Worm (Caenorhabditis elegans) whole organism, L1 larva: ENCODE results near the gene srg-2.

Experiments used
- C16A3.4 ChIP-seq: fragments of 150-350 bp; optimal IDR thresholded peaks from 2 replicates; lab custom pipeline; 2014; ENCODE audit warnings: missing biosample characterization, missing genetic modification characterization
- F16B12.6 ChIP-seq: fragments of 150-350 bp; optimal IDR thresholded peaks from 2 replicates; lab custom pipeline; 2014; ENCODE audit warnings: missing biosample characterization, missing genetic modification characterization
- Y116A8C.19 ChIP-seq: sonication (generic microtip); optimal IDR thresholded peaks from 2 replicates; lab custom pipeline; 2016; ENCODE audit warnings: missing compliant biosample characterization, missing genetic modification characterization, borderline replicate concordance
- aha-1 ChIP-seq: fragments of 150-350 bp; optimal IDR thresholded peaks from 2 replicates; lab custom pipeline; 2014; ENCODE audit warnings: missing biosample characterization, missing genetic modification characterization
- alr-1 ChIP-seq: fragments of 200-800 bp; sonication (Bioruptor generic); optimal IDR thresholded peaks from 2 replicates; lab custom pipeline; 2018; ENCODE audit warnings: borderline replicate concordance, mild to moderate bottlenecking, missing genetic modification characterization, missing compliant biosample characterization
- ama-1 ChIP-seq: fragments of 150-350 bp; optimal IDR thresholded peaks from 2 replicates; lab custom pipeline; 2014
- ceh-63 ChIP-seq: fragments of 200-800 bp; sonication (Bioruptor generic); optimal IDR thresholded peaks from 2 replicates; lab custom pipeline; 2018; ENCODE audit warnings: mild to moderate bottlenecking, missing genetic modification characterization, missing compliant biosample characterization
- ceh-82 ChIP-seq, 3 experiments: fragments of 150-350 bp in 1 of 3; sonication (generic microtip) in 2 of 3; optimal IDR thresholded peaks; 2 replicates each; lab custom pipeline; 2014 to 2017; ENCODE audit warnings: missing biosample characterization in 3 of 3, missing genetic modification characterization in 3 of 3
- ceh-88 ChIP-seq: fragments of 200-800 bp; sonication (Bioruptor generic); IDR thresholded peaks from 2 replicates; pipeline ENCODE4 v1.3.6; 2022; ENCODE audit warnings: missing genetic modification characterization, missing compliant biosample characterization
- ceh-90 ChIP-seq: sonication (generic microtip); optimal IDR thresholded peaks from 2 replicates; lab custom pipeline; 2016; ENCODE audit warnings: missing genetic modification characterization, missing compliant biosample characterization
- dsc-1 ChIP-seq: sonication (generic microtip); optimal IDR thresholded peaks from 2 replicates; lab custom pipeline; 2016; ENCODE audit warnings: mild to moderate bottlenecking, missing genetic modification characterization, missing compliant biosample characterization
- efl-1 ChIP-seq, 4 experiments: fragments of 150-350 bp; optimal IDR thresholded peaks in 3 of 4; peaks in 1 of 4; 1 replicate in 1 of 4; 2 replicates in 3 of 4; lab custom pipeline; 2014; ENCODE audit warnings: missing biosample characterization in 2 of 4, missing genetic modification characterization in 2 of 4, missing genetic modification reagents in 2 of 4
- egl-13 ChIP-seq: sonication (generic microtip); optimal IDR thresholded peaks from 2 replicates; lab custom pipeline; 2016; ENCODE audit warnings: missing genotype, missing genetic modification reagents, missing genetic modification characterization, missing compliant biosample characterization
- elt-3 ChIP-seq, 6 experiments: fragments of 150-350 bp in 1 of 6; sonication (generic microtip); optimal IDR thresholded peaks; 2 replicates each; lab custom pipeline; 2017 to 2018; ENCODE audit warnings: missing biosample characterization in 6 of 6, missing genetic modification characterization in 6 of 6, inconsistent platforms in 1 of 6
- ets-5 ChIP-seq: fragments of 200-800 bp; sonication (Bioruptor generic); IDR thresholded peaks from 2 replicates; pipeline ENCODE4 v1.3.6; 2022; ENCODE audit warnings: missing genetic modification characterization, missing compliant biosample characterization
- fkh-4 ChIP-seq: sonication (generic microtip); optimal IDR thresholded peaks from 2 replicates; lab custom pipeline; 2016; ENCODE audit warnings: missing compliant biosample characterization, missing genetic modification characterization, borderline replicate concordance
- fos-1 ChIP-seq: fragments of 150-350 bp; optimal IDR thresholded peaks from 2 replicates; lab custom pipeline; 2014; ENCODE audit warnings: missing biosample characterization, missing genetic modification characterization
- grh-1 ChIP-seq: fragments of 200-800 bp; sonication (Bioruptor generic); IDR thresholded peaks from 2 replicates; pipeline ENCODE4 v1.3.6; 2022; ENCODE audit warnings: missing genetic modification reagents, missing genetic modification characterization, missing compliant biosample characterization
- hlh-17 ChIP-seq: fragments of 200-800 bp; sonication (Bioruptor generic); optimal IDR thresholded peaks from 2 replicates; lab custom pipeline; 2018; ENCODE audit warnings: missing genetic modification characterization, mild to moderate bottlenecking, missing compliant biosample characterization, moderate library complexity, borderline replicate concordance
- hlh-4 ChIP-seq: sonication (generic microtip); optimal IDR thresholded peaks from 2 replicates; lab custom pipeline; 2016; ENCODE audit warnings: mild to moderate bottlenecking, missing genetic modification characterization, missing compliant biosample characterization
- hpl-2 ChIP-seq: fragments of 150-350 bp; optimal IDR thresholded peaks from 2 replicates; lab custom pipeline; 2014; ENCODE audit warnings: missing biosample characterization, missing genetic modification reagents, missing genetic modification characterization
- jun-1 ChIP-seq: fragments of 150-350 bp; optimal IDR thresholded peaks from 2 replicates; lab custom pipeline; 2014; ENCODE audit warnings: missing biosample characterization, missing genetic modification reagents, missing genetic modification characterization
- lin-13 ChIP-seq: fragments of 150-350 bp; optimal IDR thresholded peaks from 2 replicates; lab custom pipeline; 2014; ENCODE audit warnings: missing biosample characterization, missing genetic modification reagents, missing genetic modification characterization
- lin-14 ChIP-seq: fragments of 200-800 bp; sonication (Bioruptor generic); optimal IDR thresholded peaks from 2 replicates; lab custom pipeline; 2018; ENCODE audit warnings: mild to moderate bottlenecking, missing genetic modification characterization, moderate library complexity, missing compliant biosample characterization
- lin-15B ChIP-seq: fragments of 150-350 bp; sonication (generic microtip); optimal IDR thresholded peaks from 3 replicates; lab custom pipeline; 2014; ENCODE audit warnings: missing biosample characterization, missing genetic modification characterization
- lir-3 ChIP-seq: sonication (generic microtip); optimal IDR thresholded peaks from 2 replicates; lab custom pipeline; 2016; ENCODE audit warnings: mild to moderate bottlenecking, missing genetic modification characterization, moderate library complexity, missing compliant biosample characterization; ENCODE audit not compliant: poor library complexity
- mab-9 ChIP-seq: fragments of 200-800 bp; sonication (Bioruptor generic); IDR thresholded peaks from 2 replicates; pipeline ENCODE4 v1.3.6; 2022; ENCODE audit warnings: missing genetic modification reagents, missing genetic modification characterization, missing compliant biosample characterization
- mdl-1 ChIP-seq, 2 experiments: fragments of 150-350 bp; optimal IDR thresholded peaks; 2 replicates each; lab custom pipeline; 2014 to 2017; ENCODE audit warnings: missing biosample characterization in 2 of 2, missing genetic modification characterization in 2 of 2, inconsistent platforms in 1 of 2
- mep-1 ChIP-seq: fragments of 150-350 bp; optimal IDR thresholded peaks from 2 replicates; lab custom pipeline; 2014; ENCODE audit warnings: missing biosample characterization, missing genetic modification characterization
- nhr-19 ChIP-seq: fragments of 200-800 bp; sonication (Bioruptor generic); conservative IDR thresholded peaks from 2 replicates; pipeline ENCODE4 v1.3.6; 2022; ENCODE audit warnings: missing genetic modification characterization, missing compliant biosample characterization
- nhr-20 ChIP-seq: sonication (generic microtip); optimal IDR thresholded peaks from 2 replicates; lab custom pipeline; 2016; ENCODE audit warnings: mild to moderate bottlenecking, missing genetic modification characterization, missing compliant biosample characterization
- nhr-28 ChIP-seq: fragments of 150-350 bp; optimal IDR thresholded peaks from 2 replicates; lab custom pipeline; 2014; ENCODE audit warnings: missing biosample characterization, missing genetic modification characterization
- nhr-47 ChIP-seq: sonication (generic microtip); optimal IDR thresholded peaks from 2 replicates; lab custom pipeline; 2016; ENCODE audit warnings: mild to moderate bottlenecking, missing genetic modification characterization, moderate library complexity, missing compliant biosample characterization
- nhr-71 ChIP-seq: sonication (generic microtip); optimal IDR thresholded peaks from 2 replicates; lab custom pipeline; 2016; ENCODE audit warnings: mild to moderate bottlenecking, missing genetic modification characterization, moderate library complexity, missing compliant biosample characterization
- nhr-84 ChIP-seq: sonication (generic microtip); optimal IDR thresholded peaks from 2 replicates; lab custom pipeline; 2017; ENCODE audit warnings: missing biosample characterization, missing genetic modification characterization
- nhr-85 ChIP-seq: sonication (generic microtip); peaks from one replicate; lab custom pipeline; 2016; ENCODE audit warnings: missing genetic modification characterization, inconsistent platforms, missing compliant biosample characterization
- rnt-1 ChIP-seq: sonication (generic microtip); optimal IDR thresholded peaks from 2 replicates; lab custom pipeline; 2016; ENCODE audit warnings: mild to moderate bottlenecking, missing genetic modification characterization, moderate library complexity, missing compliant biosample characterization
- skn-1 ChIP-seq: fragments of 150-350 bp; optimal IDR thresholded peaks from 2 replicates; lab custom pipeline; 2014; ENCODE audit warnings: missing biosample characterization, missing genetic modification characterization
- snu-23 ChIP-seq: sonication (generic microtip); optimal IDR thresholded peaks from 2 replicates; lab custom pipeline; 2016; ENCODE audit warnings: missing genetic modification characterization, missing compliant biosample characterization
- sox-4 ChIP-seq: sonication (generic microtip); optimal IDR thresholded peaks from 2 replicates; lab custom pipeline; 2016; ENCODE audit warnings: missing genetic modification characterization, missing compliant biosample characterization
- tbx-2 ChIP-seq: sonication (generic microtip); optimal IDR thresholded peaks from 2 replicates; lab custom pipeline; 2016; ENCODE audit warnings: missing genetic modification characterization, missing compliant biosample characterization
- tlp-1 ChIP-seq: fragments of 150-350 bp; optimal IDR thresholded peaks from 2 replicates; lab custom pipeline; 2014; ENCODE audit warnings: missing biosample characterization, missing genetic modification characterization
- unc-30 ChIP-seq: sonication (generic microtip); optimal IDR thresholded peaks from 2 replicates; lab custom pipeline; 2017; ENCODE audit warnings: missing biosample characterization, missing genetic modification characterization
- unc-62 ChIP-seq: fragments of 150-350 bp; optimal IDR thresholded peaks from 2 replicates; lab custom pipeline; 2014; ENCODE audit warnings: missing biosample characterization, missing genetic modification reagents, missing genetic modification characterization
- unc-86 ChIP-seq: sonication (generic microtip); optimal IDR thresholded peaks from 2 replicates; lab custom pipeline; 2016; ENCODE audit warnings: missing genetic modification characterization, missing compliant biosample characterization
- vab-15 ChIP-seq: sonication (generic microtip); optimal IDR thresholded peaks from 2 replicates; lab custom pipeline; 2017; ENCODE audit warnings: missing genotype, mild to moderate bottlenecking, missing genetic modification characterization, missing compliant biosample characterization
- xbp-1 ChIP-seq: sonication (generic microtip); optimal IDR thresholded peaks from 2 replicates; lab custom pipeline; 2016; ENCODE audit warnings: missing genetic modification characterization, missing compliant biosample characterization
- ztf-11 ChIP-seq, 2 experiments: sonication (generic microtip); optimal IDR thresholded peaks; 2 replicates each; lab custom pipeline; 2016 to 2017; ENCODE audit warnings: missing genetic modification characterization in 2 of 2, missing biosample characterization in 1 of 2, missing compliant biosample characterization in 1 of 2

The srg-2 gene

DNA sequence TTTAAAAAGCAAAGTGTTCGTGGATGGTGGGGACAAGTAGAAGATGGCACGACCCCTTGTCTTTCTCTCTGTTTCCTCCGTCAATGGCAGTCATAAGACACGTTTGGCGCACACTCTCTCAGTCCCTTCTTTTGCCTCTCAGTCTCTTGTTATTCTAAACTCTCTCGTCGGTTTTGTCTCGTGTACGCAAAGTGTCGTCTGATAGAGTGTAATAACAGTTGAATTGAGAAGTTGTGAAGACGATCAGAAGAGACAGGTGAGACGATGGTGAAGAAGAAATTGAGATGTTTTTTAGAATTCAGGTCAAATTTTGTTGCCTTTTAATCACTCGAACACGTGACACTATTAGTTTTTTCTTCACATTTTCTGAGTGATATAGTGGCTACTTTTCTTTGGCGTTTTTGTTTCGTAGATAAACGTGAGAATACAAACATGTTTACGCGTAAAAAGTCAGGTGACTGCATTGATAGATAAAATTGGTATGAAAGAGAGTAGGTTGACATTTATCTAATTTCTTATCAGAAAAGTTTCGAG, 43.2 kb upstream of the srg-2 start, which contains the start of gene F47D12.9 (continued):
- TF ChIP-seq lin-15B (tag; lab: Kevin White, UChicago) (peak; percentile 37), nhr-71 (tag; lab: Kevin White, UChicago) (peak; percentile 89), rnt-1 (tag; lab: Kevin White, UChicago) (peak; percentile 81), ceh-88 (GFP tag; lab: Robert Waterston, UW) (peak; percentile 63), hlh-4 (no peak), ceh-82 (tag; optimal IDR thresholded peaks at IDR 0.05; lab: Kevin White, UChicago) (peak; percentile 28 to 80 (median 45)), unc-62 (no peak), F16B12.6 (tag; lab: Kevin White, UChicago) (peak; percentile 89), mab-9 (GFP tag; lab: Robert Waterston, UW) (no peak), mdl-1 (tag; optimal IDR thresholded peaks at IDR 0.05; lab: Kevin White, UChicago) (peak; percentile 23 to 82), ztf-11 (tag; optimal IDR thresholded peaks at IDR 0.05; lab: Kevin White, UChicago) (no peak), fkh-4 (tag; lab: Kevin White, UChicago) (no peak), lin-14 (peak; percentile 96), lin-13 (GFP tag; lab: Kevin White, UChicago) (peak; percentile 68), nhr-28 (tag; lab: Kevin White, UChicago) (no peak), alr-1 (tag; lab: Kevin White, UChicago) (no peak), nhr-84 (tag; lab: Kevin White, UChicago) (no peak), Y116A8C.19 (tag; lab: Kevin White, UChicago) (no peak), xbp-1 (tag; lab: Kevin White, UChicago) (peak; percentile 74), hpl-2 (GFP tag; lab: Kevin White, UChicago) (no peak), efl-1 (optimal IDR thresholded peaks at IDR 0.05; lab: Kevin White, UChicago) (peak; percentile 80 to 84), efl-1 (GFP tag; optimal IDR thresholded peaks at IDR 0.05 in 1 of 2; lab: Kevin White, UChicago) (peak; percentile 73 to 97), aha-1 (tag; lab: Kevin White, UChicago) (no peak), dsc-1 (tag; lab: Kevin White, UChicago) (no peak), C16A3.4 (tag; lab: Kevin White, UChicago) (peak; percentile 80), skn-1 (tag; lab: Kevin White, UChicago) (peak; percentile 70), ama-1 (lab: Kevin White, UChicago) (peak; percentile 61), lir-3 (tag; lab: Kevin White, UChicago) (no peak), mep-1 (tag; lab: Kevin White, UChicago) (peak; percentile 91), tbx-2 (tag; lab: Kevin White, UChicago) (peak; percentile 83), tlp-1 (tag; lab: Kevin White, UChicago) (no peak), nhr-19 (GFP tag; lab: Robert Waterston, UW) (peak; percentile 76)

DNA sequence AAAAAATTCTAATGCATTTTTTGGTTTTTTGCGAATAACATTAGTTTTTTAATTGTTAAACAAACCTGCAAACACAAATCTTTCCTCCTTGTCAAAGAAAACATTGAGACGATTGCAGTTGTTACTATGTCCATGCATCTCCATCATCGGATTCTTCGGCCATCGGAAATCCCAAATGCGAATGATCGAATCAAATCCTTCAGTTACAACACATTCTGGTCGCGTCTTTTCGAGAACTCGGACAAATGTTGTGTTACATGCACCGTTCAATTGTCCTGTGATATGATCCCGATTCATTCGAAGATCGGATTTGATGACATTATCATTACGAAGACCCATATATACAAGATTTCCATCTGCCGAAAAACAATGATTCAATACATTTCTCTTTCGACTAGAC, 40.3 kb upstream of the srg-2 start:
- TF ChIP-seq nhr-85 (tag; lab: Kevin White, UChicago) (no peak), hlh-4 (no peak), hlh-17 (GFP tag; lab: Kevin White, UChicago) (no peak), ets-5 (no peak), efl-1 (optimal IDR thresholded peaks at IDR 0.05; lab: Kevin White, UChicago) (no peak), efl-1 (GFP tag; optimal IDR thresholded peaks at IDR 0.05 in 1 of 2; lab: Kevin White, UChicago) (peak in 1 of 2 experiments; percentile 56), ceh-90 (tag; lab: Kevin White, UChicago) (no peak), sox-4 (tag; lab: Kevin White, UChicago) (no peak), tlp-1 (tag; lab: Kevin White, UChicago) (no peak)

DNA sequence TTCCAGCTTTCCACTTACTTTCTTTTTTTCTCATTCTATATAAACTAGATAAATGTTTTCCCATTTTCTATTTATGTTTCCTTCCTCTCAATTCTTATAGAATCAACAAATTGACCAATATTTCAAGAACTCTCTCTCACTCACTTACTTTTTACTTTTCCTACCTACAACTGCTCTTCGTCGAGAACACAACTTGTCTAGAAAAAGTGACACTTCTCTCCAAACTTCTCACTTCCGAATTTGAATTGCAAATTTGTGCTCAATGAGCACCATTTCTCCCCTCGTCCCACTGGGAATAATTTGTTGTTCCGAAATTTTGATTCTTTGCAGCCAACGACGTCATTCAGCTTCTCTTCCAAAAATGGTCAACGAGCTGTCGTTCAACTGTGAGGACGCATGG, 38.1 kb upstream of the srg-2 start, which contains the start of gene F47D12.3:
Gene F47D12.3, plus strand, starts transcription at position 331 of the 400 bp plus-strand sequence.
- TF ChIP-seq ceh-63 (GFP tag; lab: Kevin White, UChicago) (no peak), elt-3 (tag; optimal IDR thresholded peaks at IDR 0.05; lab: Kevin White, UChicago) (no peak), grh-1 (GFP tag; lab: Robert Waterston, UW) (no peak), egl-13 (tag; lab: Kevin White, UChicago) (no peak), nhr-28 (tag; lab: Kevin White, UChicago) (no peak), rnt-1 (tag; lab: Kevin White, UChicago) (no peak), ceh-82 (tag; optimal IDR thresholded peaks at IDR 0.05; lab: Kevin White, UChicago) (no peak), mab-9 (GFP tag; lab: Robert Waterston, UW) (no peak), fos-1 (tag; lab: Kevin White, UChicago) (no peak), unc-86 (tag; lab: Kevin White, UChicago) (no peak), snu-23 (no peak), ets-5 (no peak), nhr-20 (tag; lab: Kevin White, UChicago) (no peak), hpl-2 (GFP tag; lab: Kevin White, UChicago) (no peak), jun-1 (tag; lab: Kevin White, UChicago) (no peak), vab-15 (no peak), nhr-47 (tag; lab: Kevin White, UChicago) (no peak), tbx-2 (tag; lab: Kevin White, UChicago) (no peak), unc-30 (tag; lab: Kevin White, UChicago) (no peak)
